Worm (Caenorhabditis elegans) whole organism, L4/young adult: ENCODE results near the gene nhr-16.

Experiments
- W03F9.2 ChIP-seq: fragments of 150-350 bp; optimal IDR thresholded peaks from 2 replicates; lab custom pipeline; 2014; ENCODE audit warnings: missing biosample characterization, missing genetic modification characterization
- dao-5 ChIP-seq: sonication (generic microtip); optimal IDR thresholded peaks from 2 replicates; lab custom pipeline; 2016; ENCODE audit warnings: missing genotype, missing genetic modification characterization, moderate library complexity, missing compliant biosample characterization

- TF ChIP-seq W03F9.2 (tag; lab: Kevin White, UChicago): no peak
- TF ChIP-seq dao-5 (tag; lab: Kevin White, UChicago): no peak
These were observed 4.3 kb upstream of the nhr-16 start for ce11 chrII:4434278-4434677.
